Fruit fly (Drosophila melanogaster): ENCODE results near the gene Cad96Ca.

Gene Cad96Ca

dm6 chr3R:25178521-25178920 lies 29.6 kb downstream of the Cad96Ca start (continued):
- TF ChIP-seq Nf-YC (tag; optimal IDR thresholded peaks at IDR 0.05), result no peak
- TF ChIP-seq tin (GFP tag; optimal IDR thresholded peaks at IDR 0.05), result peak; percentile 52
- TF ChIP-seq gem (tag; optimal IDR thresholded peaks at IDR 0.05), result peak; percentile 79
- no peak for TF ChIP-seq CTCF (GFP tag; optimal IDR thresholded peaks at IDR 0.05)
- no peak for TF ChIP-seq Fer1 (GFP tag; optimal IDR thresholded peaks at IDR 0.05)
- peak; percentile 57 for TF ChIP-seq CG4730 (GFP tag; IDR thresholded peaks at IDR 0.05)
- 0 out of 2 replicates have a peak, but pooled peaks have one; percentile 16 for TF ChIP-seq seq (GFP tag; IDR thresholded peaks at IDR 0.05)
- peak; percentile 34 for TF ChIP-seq NfI (GFP tag; optimal IDR thresholded peaks at IDR 0.05)
- TF ChIP-seq CG14965 (GFP tag; optimal IDR thresholded peaks at IDR 0.05; ENCODE audit: borderline replicate concordance), result no peak
- peak; percentile 79 for TF ChIP-seq H2.0 (GFP tag; IDR thresholded peaks at IDR 0.05)
- TF ChIP-seq CG12299 (tag; optimal IDR thresholded peaks at IDR 0.05), result no peak
- TF ChIP-seq sisA (GFP tag; IDR thresholded peaks at IDR 0.05), result peak; percentile 75
- peak; percentile 72 for TF ChIP-seq sens-2 (GFP tag; IDR thresholded peaks at IDR 0.05)
- peak; percentile 5 for TF ChIP-seq Six4 (GFP tag; optimal IDR thresholded peaks at IDR 0.05)
- no peak for TF ChIP-seq Jarid2 (GFP tag; optimal IDR thresholded peaks at IDR 0.05)
- TF ChIP-seq CG15696 (tag; optimal IDR thresholded peaks at IDR 0.05), result peak; percentile 87
- TF ChIP-seq ftz-f1 (GFP tag; optimal IDR thresholded peaks at IDR 0.05), result no peak
- peak; percentile 28; the same call in 1 of the 2 replicates for TF ChIP-seq dimm (GFP tag; IDR thresholded peaks at IDR 0.05)
- TF ChIP-seq Adf1 (GFP tag; IDR thresholded peaks at IDR 0.05), result no peak
- TF ChIP-seq fd64A (GFP tag; optimal IDR thresholded peaks at IDR 0.05), result peak; percentile 23
- TF ChIP-seq ham (GFP tag; IDR thresholded peaks at IDR 0.05), result no peak
- peak; percentile 14 for TF ChIP-seq fd3F (GFP tag; optimal IDR thresholded peaks at IDR 0.05)
- no peak for TF ChIP-seq CG34224 (GFP tag; IDR thresholded peaks at IDR 0.05; ENCODE audit: partially characterized antibody)
- no peak for TF ChIP-seq CG10431 (GFP tag; optimal IDR thresholded peaks at IDR 0.05)
- TF ChIP-seq Elba2 (GFP tag; optimal IDR thresholded peaks at IDR 0.05), result peak; percentile 75
- 0 out of 3 replicates have a peak, but pooled peaks have one; percentile 28 for TF ChIP-seq dysf (GFP tag; IDR thresholded peaks at IDR 0.05)
- no peak for TF ChIP-seq ash1 (GFP tag; optimal IDR thresholded peaks at IDR 0.05)
- TF ChIP-seq Kr (GFP tag; optimal IDR thresholded peaks at IDR 0.05), result no peak
- TF ChIP-seq CG7372 (GFP tag; IDR thresholded peaks at IDR 0.05), result peak; percentile 22; the same call in 1 of the 2 replicates
- TF ChIP-seq CG14710 (tag; optimal IDR thresholded peaks at IDR 0.05), result peak; percentile 61
- TF ChIP-seq lilli (GFP tag; optimal IDR thresholded peaks at IDR 0.05), result peak; percentile 68
- TF ChIP-seq gcm2 (GFP tag; optimal IDR thresholded peaks at IDR 0.05), result peak; percentile 12
- TF ChIP-seq prd (optimal IDR thresholded peaks at IDR 0.05), result no peak
- TF ChIP-seq prd (GFP tag; IDR thresholded peaks at IDR 0.05), result peak; percentile 93
- TF ChIP-seq vfl (GFP tag; optimal IDR thresholded peaks at IDR 0.05), result no peak
- TF ChIP-seq CG34376 (GFP tag; optimal IDR thresholded peaks at IDR 0.05), result no peak
- peak; percentile 72 for TF ChIP-seq sens (GFP tag)
- TF ChIP-seq CG16815 (GFP tag; optimal IDR thresholded peaks at IDR 0.05), result peak; percentile 90
- peak; percentile 9 for TF ChIP-seq stwl (tag; optimal IDR thresholded peaks at IDR 0.05)
- peak; percentile 22 for TF ChIP-seq org-1 (GFP tag; optimal IDR thresholded peaks at IDR 0.05)
- peak; percentile 38 for TF ChIP-seq Nf-YB (GFP tag; optimal IDR thresholded peaks at IDR 0.05)
- peak; percentile 11 for TF ChIP-seq CG6254 (GFP tag; optimal IDR thresholded peaks at IDR 0.05)
- TF ChIP-seq tup (GFP tag; optimal IDR thresholded peaks at IDR 0.05), result peak; percentile 43
- peak; percentile 43 for TF ChIP-seq CG16863 (GFP tag; optimal IDR thresholded peaks at IDR 0.05)
- no peak for TF ChIP-seq ato (GFP tag; IDR thresholded peaks at IDR 0.05; ENCODE audit: partially characterized antibody)
- TF ChIP-seq CG9215 (GFP tag; IDR thresholded peaks at IDR 0.05), result peak; percentile 45; the same call in 1 of the 2 replicates
- peak; percentile 49; the same call in 1 of the 2 replicates for TF ChIP-seq ro (GFP tag; IDR thresholded peaks at IDR 0.05)
- TF ChIP-seq CG31365 (tag; optimal IDR thresholded peaks at IDR 0.05), result no peak
- no peak for TF ChIP-seq sc (optimal IDR thresholded peaks at IDR 0.05)
- TF ChIP-seq sc (GFP tag; optimal IDR thresholded peaks at IDR 0.05), result peak; percentile 76
- peak; percentile 89 for TF ChIP-seq chn (GFP tag; optimal IDR thresholded peaks at IDR 0.05)
- TF ChIP-seq Spps (tag; optimal IDR thresholded peaks at IDR 0.05), result peak; percentile 2
